Worm (Caenorhabditis elegans): ENCODE data around the gene ttr-59.
"Not testable (repeated sequence)": the region's sequence is repeated elsewhere in the genome, so short reads cannot be mapped to it uniquely, and the experiment has no call there.

ttr-59 gene

ce11 chrX:7343218-7343617 lies 13.6 kb downstream of the ttr-59 start:
- no peak for TF ChIP-seq flt-1 (GFP tag; IDR thresholded peaks at IDR 0.05)

DNA sequence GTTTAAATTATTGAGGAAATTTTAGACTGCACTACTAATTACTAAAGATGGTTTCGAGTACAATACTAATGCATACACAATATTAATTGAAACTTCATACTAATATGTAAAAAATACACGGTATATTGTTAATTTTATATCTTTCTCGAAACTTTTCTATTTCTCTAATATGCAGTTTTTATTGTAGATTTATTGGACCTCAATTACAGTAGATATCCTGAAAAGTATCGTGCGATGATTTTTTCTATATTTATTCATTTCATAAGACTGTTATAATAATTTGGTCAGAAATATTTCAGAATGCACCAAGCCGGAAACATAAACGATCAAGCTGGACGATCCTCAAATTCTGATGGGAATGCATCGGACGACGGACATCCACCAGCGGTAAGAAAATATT lies 14.1 kb downstream of the ttr-59 start, which contains the start of gene C07D8.5:
TSS of gene C07D8.5 (plus strand) at position 301 of the 400 bp plus-strand sequence.
- TF ChIP-seq med-1 (GFP tag; optimal IDR thresholded peaks at IDR 0.05; ENCODE audit: insufficient read depth) (no peak), ref-1 (GFP tag; conservative IDR thresholded peaks at IDR 0.05) (no peak), flt-1 (GFP tag; IDR thresholded peaks at IDR 0.05) (no peak), T22C8.4 (GFP tag; IDR thresholded peaks at IDR 0.05) (no peak), klf-2 (GFP tag; conservative IDR thresholded peaks at IDR 0.05) (no peak), cog-1 (tag; optimal IDR thresholded peaks at IDR 0.05) (no peak), ztf-29 (GFP tag; IDR thresholded peaks at IDR 0.05) (no peak), ztf-23 (GFP tag; IDR thresholded peaks at IDR 0.05) (no peak), tab-1 (GFP tag; IDR thresholded peaks at IDR 0.05) (no peak)

ce11 chrX:7365267-7365666 lies 35.6 kb downstream of the ttr-59 start, which contains the start of gene C56G3.2:
Gene C56G3.2 (plus strand): TSS chrX:7365567.
- TF ChIP-seq T22C8.4 (GFP tag; IDR thresholded peaks at IDR 0.05); ztf-29 (GFP tag; IDR thresholded peaks at IDR 0.05); klf-2 (GFP tag; conservative IDR thresholded peaks at IDR 0.05): not testable (repeated sequence)

ce11 chrX:7369770-7370169 lies 40.2 kb downstream of the ttr-59 start:
- TF ChIP-seq flt-1 (GFP tag; IDR thresholded peaks at IDR 0.05) (no peak), ref-1 (GFP tag; conservative IDR thresholded peaks at IDR 0.05) (no peak)

ce11 chrX:7371945-7372344 lies 42.3 kb downstream of the ttr-59 start:
- TF ChIP-seq ztf-29 (GFP tag; IDR thresholded peaks at IDR 0.05) (no peak), cog-1 (tag; optimal IDR thresholded peaks at IDR 0.05) (no peak)

- TF ChIP-seq ref-1 (GFP tag; conservative IDR thresholded peaks at IDR 0.05) (no peak), ztf-29 (GFP tag; IDR thresholded peaks at IDR 0.05) (no peak)
Observed at ce11 chrX:7376941-7377340, 47.3 kb downstream of the ttr-59 start, which contains the start of gene npr-8. Gene npr-8 (plus strand): TSS chrX:7377302.

DNA sequence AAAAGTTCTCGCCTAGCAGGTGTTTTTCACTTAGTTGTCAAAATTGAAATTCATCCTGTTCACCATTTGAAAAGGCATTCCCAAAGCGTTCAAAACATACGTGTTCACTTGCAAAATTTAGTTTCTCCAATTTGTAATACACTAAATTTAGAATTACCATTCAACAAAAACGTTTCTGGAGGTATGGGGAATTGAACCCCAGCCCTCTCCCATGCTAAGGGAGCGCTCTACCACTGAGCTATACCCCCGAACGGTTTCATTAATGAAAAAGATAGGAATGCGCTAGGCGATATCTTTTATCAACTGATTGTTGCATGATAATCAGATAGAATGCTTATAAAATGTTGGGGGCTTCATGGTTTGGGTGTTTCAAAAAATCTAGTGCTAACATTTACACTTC lies 49.0 kb downstream of the ttr-59 start:
- TF ChIP-seq klf-2 (GFP tag; conservative IDR thresholded peaks at IDR 0.05) (no peak), ref-1 (GFP tag; conservative IDR thresholded peaks at IDR 0.05) (no peak), cog-1 (tag; optimal IDR thresholded peaks at IDR 0.05) (no peak), tab-1 (GFP tag; IDR thresholded peaks at IDR 0.05) (no peak), T22C8.4 (GFP tag; IDR thresholded peaks at IDR 0.05) (no peak), ztf-23 (GFP tag; IDR thresholded peaks at IDR 0.05) (no peak), med-1 (GFP tag; optimal IDR thresholded peaks at IDR 0.05; ENCODE audit: insufficient read depth) (no peak), flt-1 (GFP tag; IDR thresholded peaks at IDR 0.05) (no peak), ztf-29 (GFP tag; IDR thresholded peaks at IDR 0.05) (no peak)

Measured in whole organism, midembryonic.